Fruit fly (Drosophila melanogaster) whole organism, pupa: Measurements from ENCODE around the gene CG5853.

ENCODE experiments used
- CG34367 ChIP-seq: fragments of 200-800 bp; sonication (Bioruptor generic); optimal IDR thresholded peaks from 2 replicates; lab custom pipeline; 2018; ENCODE audit warnings: missing biosample characterization, mild to moderate bottlenecking, missing genetic modification characterization
- CG8301 ChIP-seq: fragments of 200-800 bp; sonication (Bioruptor generic); optimal IDR thresholded peaks from 2 replicates; lab custom pipeline; 2018; ENCODE audit warnings: missing biosample characterization, mild to moderate bottlenecking, missing genetic modification characterization
- D1 ChIP-seq: fragments of 200-800 bp; sonication (Bioruptor generic); optimal IDR thresholded peaks from 2 replicates; lab custom pipeline; 2018; ENCODE audit warnings: missing biosample characterization, mild to moderate bottlenecking, missing genetic modification characterization, moderate library complexity
- Snoo ChIP-seq: fragments of 200-800 bp; sonication (Bioruptor generic); optimal IDR thresholded peaks from 3 replicates; lab custom pipeline; 2017; ENCODE audit warnings: missing biosample characterization, mild to moderate bottlenecking, missing genetic modification characterization, inconsistent platforms

DNA sequence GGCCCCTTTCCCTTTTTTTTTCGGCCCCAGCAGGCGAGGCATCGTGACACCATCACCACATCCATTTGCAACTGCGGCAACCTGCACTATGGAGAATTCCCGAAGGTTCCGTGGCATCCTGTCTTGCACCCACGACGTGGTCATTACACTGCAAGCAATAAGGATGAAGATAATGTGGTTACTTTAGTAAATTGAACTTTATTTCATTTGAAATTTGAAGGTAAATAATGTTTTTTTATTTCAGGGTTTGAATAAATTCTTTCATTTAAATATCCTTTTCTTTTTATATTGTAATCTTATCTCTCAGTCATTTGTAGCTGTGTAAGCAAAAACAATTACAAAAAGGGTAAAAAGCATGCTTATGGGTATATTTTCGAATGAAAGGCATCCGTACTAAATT is 34.4 kb upstream of the CG5853 start:
- TF ChIP-seq CG34367 (tag; lab: Kevin White, UChicago) (no peak), D1 (tag; lab: Kevin White, UChicago) (no peak), Snoo (tag; lab: Kevin White, UChicago) (peak; percentile 44), CG8301 (tag; lab: Kevin White, UChicago) (peak; percentile 5)
